Worm (Caenorhabditis elegans): Measurements from ENCODE around the gene sru-48.

sru-48 gene

ce11 chrX:5199245-5199644 is 19.3 kb downstream of the sru-48 start:
- TF ChIP-seq efl-1 (GFP tag; optimal IDR thresholded peaks at IDR 0.05), result no peak
- no peak for TF ChIP-seq K12H6.12 (tag; optimal IDR thresholded peaks at IDR 0.05)
- TF ChIP-seq F22D6.2 (tag; optimal IDR thresholded peaks at IDR 0.05), result no peak
- no peak for TF ChIP-seq ztf-26 (tag; optimal IDR thresholded peaks at IDR 0.05)
- TF ChIP-seq ceh-100 (GFP tag; IDR thresholded peaks at IDR 0.05), result no peak
- TF ChIP-seq Y79H2A.3 (GFP tag; conservative IDR thresholded peaks at IDR 0.05), result no peak
- TF ChIP-seq nfyb-1 (GFP tag; IDR thresholded peaks at IDR 0.05), result no peak
- TF ChIP-seq B0035.1 (tag; optimal IDR thresholded peaks at IDR 0.05), result no peak
- TF ChIP-seq ceh-40 (GFP tag; IDR thresholded peaks at IDR 0.05), result no peak
- TF ChIP-seq lir-1 (GFP tag; conservative IDR thresholded peaks at IDR 0.05), result no peak
- TF ChIP-seq mcd-1 (GFP tag; IDR thresholded peaks at IDR 0.05), result no peak
- TF ChIP-seq ztf-6 (GFP tag; IDR thresholded peaks at IDR 0.05), result no peak
- no peak for TF ChIP-seq gei-17 (GFP tag; optimal IDR thresholded peaks at IDR 0.05)
- TF ChIP-seq Y95B8A.8 (GFP tag; IDR thresholded peaks at IDR 0.05), result no peak
- TF ChIP-seq ztf-25 (GFP tag; IDR thresholded peaks at IDR 0.05), result no peak
- no peak for TF ChIP-seq let-526 (GFP tag; IDR thresholded peaks at IDR 0.05)
- TF ChIP-seq attf-5 (GFP tag; optimal IDR thresholded peaks at IDR 0.05), result no peak
- TF ChIP-seq tbx-9 (tag; optimal IDR thresholded peaks at IDR 0.05; ENCODE audit: borderline replicate concordance), result no peak

- TF ChIP-seq attf-6 (GFP tag; IDR thresholded peaks at IDR 0.05), result no peak
Measured at ce11 chrX:5199825-5200373, 19.9 kb downstream of the sru-48 start.

DNA sequence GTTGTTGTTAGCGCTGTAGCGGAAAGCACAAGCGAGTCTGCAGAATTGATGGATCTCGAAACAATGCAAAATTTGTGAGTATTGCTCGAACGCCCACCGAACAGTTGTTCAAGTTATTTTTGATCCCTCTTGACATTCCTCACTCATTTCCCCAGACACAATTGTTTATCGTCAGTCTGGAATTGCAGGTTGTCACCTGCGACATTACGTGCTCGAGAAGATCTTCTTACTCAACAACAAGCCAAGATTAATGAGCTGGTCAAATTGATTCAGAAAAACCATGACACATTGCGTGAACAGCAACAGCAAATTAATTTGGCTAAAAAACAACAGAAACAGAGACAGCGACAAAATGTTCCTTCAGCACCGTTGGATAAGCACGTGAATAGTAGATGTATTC is 21.9 kb downstream of the sru-48 start:
- TF ChIP-seq nhr-179 (tag; optimal IDR thresholded peaks at IDR 0.05), result no peak
- TF ChIP-seq lin-54 (GFP tag; optimal IDR thresholded peaks at IDR 0.05), result no peak
- no peak for TF ChIP-seq athp-1 (tag; optimal IDR thresholded peaks at IDR 0.05)
- peak; percentile 34 for TF ChIP-seq K12H6.12 (tag; optimal IDR thresholded peaks at IDR 0.05)
- no peak for TF ChIP-seq madf-8 (GFP tag; conservative IDR thresholded peaks at IDR 0.05)
- TF ChIP-seq let-526 (GFP tag; IDR thresholded peaks at IDR 0.05), result no peak

ce11 chrX:5202399-5202798 is 22.4 kb downstream of the sru-48 start:
- TF ChIP-seq ceh-100 (GFP tag; IDR thresholded peaks at IDR 0.05) (no peak), nhr-179 (tag; optimal IDR thresholded peaks at IDR 0.05) (no peak), Y53F4B.3 (GFP tag; IDR thresholded peaks at IDR 0.05) (no peak), snpc-4 (GFP tag; optimal IDR thresholded peaks at IDR 0.05) (no peak), snpc-4 (tag; optimal IDR thresholded peaks at IDR 0.05) (no peak), ztf-6 (GFP tag; IDR thresholded peaks at IDR 0.05) (no peak), nhr-80 (tag; optimal IDR thresholded peaks at IDR 0.05) (peak; percentile 41)

ce11 chrX:5202923-5203322 is 22.9 kb downstream of the sru-48 start:
- TF ChIP-seq ceh-40 (GFP tag; IDR thresholded peaks at IDR 0.05), result no peak
- no peak for TF ChIP-seq lag-1 (GFP tag; IDR thresholded peaks at IDR 0.05)
- TF ChIP-seq nfya-1 (tag; optimal IDR thresholded peaks at IDR 0.05; ENCODE audit: borderline replicate concordance, insufficient read depth), result no peak
- no peak for TF ChIP-seq ceh-91 (GFP tag; IDR thresholded peaks at IDR 0.05)
- no peak for TF ChIP-seq rcor-1 (GFP tag; IDR thresholded peaks at IDR 0.05)
- no peak for TF ChIP-seq egl-44 (GFP tag; IDR thresholded peaks at IDR 0.05)
- TF ChIP-seq ets-4 (GFP tag; optimal IDR thresholded peaks at IDR 0.05), result no peak
- no peak for TF ChIP-seq mxl-1 (tag; optimal IDR thresholded peaks at IDR 0.05)
- TF ChIP-seq lin-35 (GFP tag; optimal IDR thresholded peaks at IDR 0.05), result no peak
- TF ChIP-seq madf-6 (GFP tag; IDR thresholded peaks at IDR 0.05), result no peak

All from whole organism, young adult.